Worm (Caenorhabditis elegans): Measurements from ENCODE around the gene srh-170.

DNA sequence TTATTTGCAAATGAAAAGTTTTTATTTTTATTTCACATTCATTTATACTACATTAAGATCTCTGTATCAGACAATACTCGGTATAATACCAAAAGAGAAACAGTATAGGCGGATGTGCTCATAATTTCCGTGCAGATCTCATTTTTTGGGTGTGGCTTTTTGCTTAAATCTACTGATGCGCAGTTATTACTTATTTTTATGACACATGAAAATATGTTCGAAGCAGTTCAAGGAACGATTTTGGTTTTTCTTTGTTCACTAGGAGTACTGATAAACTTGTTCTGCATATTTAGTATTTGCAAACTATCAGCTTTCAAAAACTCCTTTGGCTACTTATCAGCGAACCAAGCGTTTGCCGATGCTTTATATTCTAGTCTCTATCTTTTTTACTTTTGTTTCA is 36.3 kb downstream of the srh-170 start, which contains the start of gene srx-58:
- TF ChIP-seq tab-1 (GFP tag; IDR thresholded peaks at IDR 0.05): no peak
- no peak for TF ChIP-seq ztf-23 (GFP tag; IDR thresholded peaks at IDR 0.05)
- no peak for TF ChIP-seq med-1 (GFP tag; optimal IDR thresholded peaks at IDR 0.05; ENCODE audit: insufficient read depth)
- no peak for TF ChIP-seq klf-2 (GFP tag; conservative IDR thresholded peaks at IDR 0.05)
- no peak for TF ChIP-seq ref-1 (GFP tag; conservative IDR thresholded peaks at IDR 0.05)
- no peak for TF ChIP-seq ztf-29 (GFP tag; IDR thresholded peaks at IDR 0.05)
- no peak for TF ChIP-seq flt-1 (GFP tag; IDR thresholded peaks at IDR 0.05)
- no peak for TF ChIP-seq T22C8.4 (GFP tag; IDR thresholded peaks at IDR 0.05)
- no peak for TF ChIP-seq cog-1 (tag; optimal IDR thresholded peaks at IDR 0.05)

All from whole organism, midembryonic.